Fruit fly (Drosophila melanogaster) whole organism, embryonic: ENCODE data around the gene Tbca.

Experiments
- ATbp ChIP-seq: fragments of 200-800 bp; sonication (Bioruptor generic); optimal IDR thresholded peaks from 2 replicates; lab custom pipeline; 2017; ENCODE audit warnings: missing biosample characterization, mild to moderate bottlenecking, missing genetic modification characterization, missing genetic modification reagents
- Adf1 ChIP-seq: fragments of 200-800 bp; sonication (Bioruptor generic); IDR thresholded peaks from 2 replicates; pipeline ENCODE4 v1.3.6; 2022; ENCODE audit warnings: missing biosample characterization, missing genetic modification characterization
- Aef1 ChIP-seq: fragments of 200-800 bp; sonication (Bioruptor generic); IDR thresholded peaks from 3 replicates; pipeline ENCODE4 v1.3.6; 2022; ENCODE audit warnings: missing biosample characterization, missing genetic modification characterization
- Atf3 ChIP-seq: fragments of 200-800 bp; sonication (Bioruptor generic); optimal IDR thresholded peaks from 3 replicates; lab custom pipeline; 2016; ENCODE audit warnings: missing biosample characterization, missing genetic modification characterization
- Bdp1 ChIP-seq: fragments of 200-800 bp; sonication (Bioruptor generic); optimal IDR thresholded peaks from 3 replicates; lab custom pipeline; 2016; ENCODE audit warnings: missing biosample characterization, missing genetic modification characterization
- CG10321 ChIP-seq: fragments of 200-800 bp; sonication (Bioruptor generic); IDR thresholded peaks from 2 replicates; pipeline ENCODE4 v1.3.6; 2022; ENCODE audit warnings: missing biosample characterization, missing genetic modification characterization
- CG10366 ChIP-seq: fragments of 200-800 bp; sonication (Bioruptor generic); IDR thresholded peaks from 2 replicates; pipeline ENCODE4 v1.3.6; 2022; ENCODE audit warnings: missing biosample characterization, missing genetic modification characterization
- CG10431 ChIP-seq: fragments of 200-800 bp; sonication (Bioruptor generic); optimal IDR thresholded peaks from 3 replicates; lab custom pipeline; 2018; ENCODE audit warnings: missing biosample characterization, mild to moderate bottlenecking, missing genetic modification characterization
- CG10654 ChIP-seq: fragments of 200-800 bp; sonication (Bioruptor generic); optimal IDR thresholded peaks from 2 replicates; lab custom pipeline; 2016; ENCODE audit warnings: missing biosample characterization, missing genetic modification characterization
- CG11695 ChIP-seq: fragments of 200-800 bp; sonication (Bioruptor generic); IDR thresholded peaks from 3 replicates; pipeline ENCODE4 v1.3.6; 2022; ENCODE audit warnings: missing biosample characterization, missing genetic modification characterization
- CG13424 ChIP-seq: fragments of 200-800 bp; sonication (Bioruptor generic); optimal IDR thresholded peaks from 2 replicates; lab custom pipeline; 2019; ENCODE audit warnings: missing biosample characterization, mild to moderate bottlenecking, missing genetic modification characterization, moderate library complexity
- CG14710 ChIP-seq: fragments of 200-800 bp; sonication (Bioruptor generic); optimal IDR thresholded peaks from 3 replicates; lab custom pipeline; 2019; ENCODE audit warnings: missing biosample characterization, mild to moderate bottlenecking, missing genetic modification characterization, moderate library complexity
- CG14965 ChIP-seq: fragments of 200-800 bp; sonication (Bioruptor generic); optimal IDR thresholded peaks from 2 replicates; lab custom pipeline; 2016; ENCODE audit warnings: missing biosample characterization, missing genetic modification characterization, borderline replicate concordance
- CG15011 ChIP-seq: fragments of 200-800 bp; sonication (Bioruptor generic); optimal IDR thresholded peaks from 3 replicates; lab custom pipeline; 2018; ENCODE audit warnings: missing biosample characterization, mild to moderate bottlenecking, missing genetic modification characterization
- CG15514 ChIP-seq: fragments of 200-800 bp; sonication (Bioruptor generic); optimal IDR thresholded peaks from 3 replicates; lab custom pipeline; 2017; ENCODE audit warnings: missing biosample characterization, missing genetic modification characterization, mild to moderate bottlenecking, moderate library complexity, missing genetic modification reagents
- CG17328 ChIP-seq: fragments of 200-800 bp; sonication (Bioruptor generic); IDR thresholded peaks from 2 replicates; pipeline ENCODE4 v1.3.6; 2022; ENCODE audit warnings: missing biosample characterization, missing genetic modification characterization
- CG18599 ChIP-seq: fragments of 200-800 bp; sonication (Bioruptor generic); optimal IDR thresholded peaks from 3 replicates; lab custom pipeline; 2017; ENCODE audit warnings: missing biosample characterization, missing genetic modification characterization, mild to moderate bottlenecking, moderate library complexity, missing genetic modification reagents
- CG4328 ChIP-seq: fragments of 200-800 bp; sonication (Bioruptor generic); optimal IDR thresholded peaks from 3 replicates; lab custom pipeline; 2017; ENCODE audit warnings: missing biosample characterization, missing genetic modification reagents, missing genetic modification characterization
- CG4424 ChIP-seq: fragments of 200-800 bp; sonication (Bioruptor generic); optimal IDR thresholded peaks from 3 replicates; lab custom pipeline; 2016; ENCODE audit warnings: missing biosample characterization, missing genetic modification characterization
- CG8281 ChIP-seq: fragments of 200-800 bp; sonication (Bioruptor generic); optimal IDR thresholded peaks from 2 replicates; lab custom pipeline; 2018; ENCODE audit warnings: missing biosample characterization, mild to moderate bottlenecking, missing genetic modification characterization, moderate library complexity
- Camta ChIP-seq: fragments of 200-800 bp; sonication (Bioruptor generic); optimal IDR thresholded peaks from 2 replicates; lab custom pipeline; 2016; ENCODE audit warnings: missing biosample characterization, missing genetic modification characterization
- CrebB ChIP-seq: fragments of 200-800 bp; sonication (Bioruptor generic); optimal IDR thresholded peaks from 3 replicates; lab custom pipeline; 2018; ENCODE audit warnings: missing biosample characterization, mild to moderate bottlenecking, missing genetic modification characterization
- Deaf1 ChIP-seq: fragments of 200-800 bp; optimal IDR thresholded peaks from 3 replicates; lab custom pipeline; 2019; ENCODE audit warnings: missing biosample characterization, mild to moderate bottlenecking, missing genetic modification characterization, moderate library complexity
- Dip2 ChIP-seq: fragments of 200-800 bp; sonication (Bioruptor generic); IDR thresholded peaks from 2 replicates; pipeline ENCODE4 v1.3.6; 2022; ENCODE audit warnings: missing biosample characterization, missing genetic modification characterization
- Dip3 ChIP-seq: fragments of 200-800 bp; sonication (Bioruptor generic); optimal IDR thresholded peaks from 3 replicates; lab custom pipeline; 2016; ENCODE audit warnings: missing biosample characterization, missing genetic modification characterization
- H2.0 ChIP-seq: fragments of 200-800 bp; sonication (Bioruptor generic); IDR thresholded peaks from 2 replicates; pipeline ENCODE4 v1.3.6; 2022; ENCODE audit warnings: missing biosample characterization, missing genetic modification characterization
- HHEX ChIP-seq: fragments of 200-800 bp; sonication (Bioruptor generic); optimal IDR thresholded peaks from 3 replicates; lab custom pipeline; 2017; ENCODE audit warnings: missing biosample characterization, mild to moderate bottlenecking, missing genetic modification characterization, missing genetic modification reagents
- HLH4C ChIP-seq: fragments of 200-800 bp; sonication (Bioruptor generic); IDR thresholded peaks from 3 replicates; pipeline ENCODE4 v1.3.6; 2022; ENCODE audit warnings: missing biosample characterization, missing genetic modification characterization; ENCODE audit not compliant: partially characterized antibody
- HLHmδ ChIP-seq: fragments of 200-800 bp; sonication (Bioruptor generic); optimal IDR thresholded peaks from 2 replicates; lab custom pipeline; 2018; ENCODE audit warnings: missing biosample characterization, mild to moderate bottlenecking, missing genetic modification characterization, moderate library complexity
- Hr78 ChIP-seq, 2 experiments: fragments of 200-800 bp in 1 of 2; fragments of >200 bp in 1 of 2; sonication (Bioruptor generic) in 1 of 2; optimal IDR thresholded peaks; 2 replicates each; lab custom pipeline; 2017 to 2019; ENCODE audit warnings: missing biosample characterization in 2 of 2, missing genetic modification characterization in 2 of 2, mild to moderate bottlenecking in 1 of 2, moderate library complexity in 1 of 2
- Kr ChIP-seq: fragments of 200-800 bp; sonication (Bioruptor generic); optimal IDR thresholded peaks from 2 replicates; lab custom pipeline; 2017; ENCODE audit warnings: missing biosample characterization, mild to moderate bottlenecking, missing genetic modification characterization
- Lhr ChIP-seq: fragments of 200-800 bp; sonication (Bioruptor generic); optimal IDR thresholded peaks from 3 replicates; lab custom pipeline; 2017; ENCODE audit warnings: mild to moderate bottlenecking, missing biosample characterization, missing genetic modification reagents, missing genetic modification characterization
- Med ChIP-seq: fragments of 200-800 bp; sonication (Bioruptor generic); peaks from one replicate; lab custom pipeline; 2016; ENCODE audit warnings: missing biosample characterization, missing genetic modification characterization, mild to moderate bottlenecking, inconsistent platforms, moderate library complexity
- NC2α ChIP-seq: fragments of 200-800 bp; sonication (Bioruptor generic); optimal IDR thresholded peaks from 2 replicates; lab custom pipeline; 2016; ENCODE audit warnings: missing biosample characterization, missing genetic modification characterization
- Pdp1 ChIP-seq, 2 experiments: fragments of 200-800 bp; sonication (Bioruptor generic); optimal IDR thresholded peaks; 3 replicates each; lab custom pipeline; 2016; ENCODE audit warnings: missing biosample characterization in 2 of 2, missing genetic modification characterization in 2 of 2, mild to moderate bottlenecking in 1 of 2, moderate library complexity in 1 of 2
- Stat92E ChIP-seq, 3 experiments: fragments of >200 bp in 2 of 3; fragments of 200-800 bp in 1 of 3; sonication (Bioruptor generic) in 1 of 3; optimal IDR thresholded peaks; 2 replicates each; lab custom pipeline; 2017 to 2019; ENCODE audit warnings: missing biosample characterization in 3 of 3, missing genetic modification characterization in 3 of 3, mild to moderate bottlenecking in 1 of 3, moderate library complexity in 1 of 3
- ac ChIP-seq: fragments of 200-800 bp; sonication (Bioruptor generic); optimal IDR thresholded peaks from 3 replicates; lab custom pipeline; 2017; ENCODE audit warnings: missing biosample characterization, mild to moderate bottlenecking, missing genetic modification characterization
- crp ChIP-seq, 2 experiments: fragments of 200-800 bp; sonication (Bioruptor generic); optimal IDR thresholded peaks; 2 replicates in 1 of 2; 3 replicates in 1 of 2; lab custom pipeline; 2017; ENCODE audit warnings: missing biosample characterization in 2 of 2, missing genetic modification characterization in 2 of 2, mild to moderate bottlenecking in 1 of 2, moderate library complexity in 1 of 2
- danr ChIP-seq: fragments of 200-800 bp; sonication (Bioruptor generic); IDR thresholded peaks from 2 replicates; pipeline ENCODE4 v1.3.6; 2022; ENCODE audit warnings: missing biosample characterization, missing genetic modification characterization
- dmrt99B ChIP-seq: fragments of 200-800 bp; sonication (Bioruptor generic); optimal IDR thresholded peaks from 2 replicates; lab custom pipeline; 2018; ENCODE audit warnings: missing biosample characterization, mild to moderate bottlenecking, missing genetic modification characterization, moderate library complexity
- emc ChIP-seq: fragments of 200-800 bp; sonication (Bioruptor generic); optimal IDR thresholded peaks from 2 replicates; lab custom pipeline; 2016; ENCODE audit warnings: missing biosample characterization, missing genetic modification characterization
- esg ChIP-seq: fragments of 200-800 bp; sonication (Bioruptor generic); conservative IDR thresholded peaks from 2 replicates; pipeline ENCODE4 v1.3.6; 2022; ENCODE audit warnings: missing biosample characterization, missing genetic modification characterization
- jigr1 ChIP-seq: fragments of 200-800 bp; sonication (Bioruptor generic); IDR thresholded peaks from 3 replicates; pipeline ENCODE4 v1.3.6; 2022; ENCODE audit warnings: missing biosample characterization, missing genetic modification characterization
- klu ChIP-seq: fragments of 200-800 bp; sonication (Bioruptor generic); IDR thresholded peaks from 2 replicates; pipeline ENCODE4 v1.3.6; 2022; ENCODE audit warnings: missing biosample characterization, missing genetic modification characterization
- pfk ChIP-seq: fragments of 200-800 bp; sonication (Bioruptor generic); optimal IDR thresholded peaks from 2 replicates; lab custom pipeline; 2018; ENCODE audit warnings: missing biosample characterization, mild to moderate bottlenecking, missing genetic modification characterization, moderate library complexity
- phol ChIP-seq: fragments of 200-800 bp; sonication (Bioruptor generic); optimal IDR thresholded peaks from 3 replicates; lab custom pipeline; 2018; ENCODE audit warnings: missing biosample characterization, mild to moderate bottlenecking, missing genetic modification characterization, moderate library complexity
- ranshi ChIP-seq: fragments of 200-800 bp; sonication (Bioruptor generic); IDR thresholded peaks from 2 replicates; pipeline ENCODE4 v1.3.6; 2022; ENCODE audit warnings: missing biosample characterization, missing genetic modification characterization
- tap ChIP-seq: fragments of 200-800 bp; optimal IDR thresholded peaks from 3 replicates; lab custom pipeline; 2019; ENCODE audit warnings: missing biosample characterization, mild to moderate bottlenecking, missing genetic modification characterization, moderate library complexity
- tin ChIP-seq: fragments of 200-800 bp; sonication (Bioruptor generic); optimal IDR thresholded peaks from 3 replicates; lab custom pipeline; 2016; ENCODE audit warnings: missing biosample characterization, missing genetic modification characterization
- zfh2 ChIP-seq: fragments of 200-800 bp; sonication (Bioruptor generic); optimal IDR thresholded peaks from 2 replicates; lab custom pipeline; 2016; ENCODE audit warnings: missing biosample characterization, missing genetic modification characterization

Tbca gene

DNA sequence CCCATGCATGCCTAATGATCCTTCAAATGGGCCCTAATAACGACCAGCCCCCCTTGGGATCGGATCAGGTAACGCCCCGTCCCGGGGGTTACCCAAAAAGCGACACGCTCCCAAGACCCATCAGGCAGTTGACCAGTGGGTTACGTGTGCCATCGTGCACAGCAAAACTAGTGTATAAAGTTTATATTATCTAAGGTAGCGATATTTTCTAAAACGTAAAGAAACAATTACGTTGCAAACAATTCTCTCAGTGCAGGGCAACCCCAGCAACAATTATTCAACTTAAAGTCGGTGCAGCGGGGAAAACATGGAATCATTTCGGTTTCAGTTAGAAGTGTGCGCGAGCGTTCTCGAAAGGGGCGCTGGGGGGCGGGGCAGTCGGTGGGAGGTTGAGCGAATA lies 30.7 kb upstream of the Tbca start (continued):
- no peak for TF ChIP-seq tap (tag; lab: Kevin White, UChicago)
- no peak for TF ChIP-seq HLHmδ (GFP tag; lab: Kevin White, UChicago)
- TF ChIP-seq Lhr, result no peak
- TF ChIP-seq CG15514 (GFP tag; lab: Kevin White, UChicago), result no peak
- peak; percentile 30; the same call in 1 of the 2 replicates for TF ChIP-seq CG17328 (GFP tag; lab: Robert Waterston, UW)
- TF ChIP-seq CG18599 (GFP tag; lab: Kevin White, UChicago), result no peak
- TF ChIP-seq CG10431 (GFP tag; lab: Kevin White, UChicago), result no peak
- peak in 1 of 3 experiments; percentile 42 for TF ChIP-seq Stat92E (GFP tag; optimal IDR thresholded peaks at IDR 0.05; lab: Kevin White, UChicago)
- TF ChIP-seq tin (GFP tag; lab: Kevin White, UChicago), result peak; percentile 9
- TF ChIP-seq CG4328, result no peak
- TF ChIP-seq CG13424 (tag; lab: Kevin White, UChicago), result peak; percentile 6
- TF ChIP-seq Bdp1 (GFP tag; lab: Kevin White, UChicago), result no peak
- no peak for TF ChIP-seq CG15011
- TF ChIP-seq CrebB (tag; lab: Kevin White, UChicago), result no peak
- peak; percentile 6 for TF ChIP-seq Atf3
- TF ChIP-seq ac, result no peak
- peak; percentile 32 for TF ChIP-seq phol (tag; lab: Kevin White, UChicago)
- peak in 1 of 2 experiments; percentile 47 for TF ChIP-seq Hr78 (GFP tag; optimal IDR thresholded peaks at IDR 0.05; lab: Kevin White, UChicago)
- TF ChIP-seq klu (GFP tag; lab: Robert Waterston, UW), result no peak
- no peak for TF ChIP-seq ranshi (GFP tag; lab: Robert Waterston, UW)
- no peak for TF ChIP-seq CG8281
- TF ChIP-seq CG4424 (GFP tag; lab: Kevin White, UChicago), result peak; percentile 8
- TF ChIP-seq jigr1 (GFP tag; lab: Robert Waterston, UW), result no peak
- TF ChIP-seq Pdp1 (GFP tag; optimal IDR thresholded peaks at IDR 0.05; lab: Kevin White, UChicago), result peak in 1 of 2 experiments; percentile 32
- TF ChIP-seq Adf1 (GFP tag; lab: Robert Waterston, UW), result no peak
- no peak for TF ChIP-seq Aef1 (GFP tag; lab: Robert Waterston, UW)
- no peak for TF ChIP-seq esg (GFP tag; lab: Robert Waterston, UW)
- no peak for TF ChIP-seq CG10366 (GFP tag; lab: Robert Waterston, UW)
- TF ChIP-seq Dip3 (GFP tag; lab: Kevin White, UChicago), result no peak
- no peak for TF ChIP-seq zfh2 (GFP tag; lab: Kevin White, UChicago)
- TF ChIP-seq dmrt99B (tag; lab: Kevin White, UChicago), result peak; percentile 17
- no peak for TF ChIP-seq CG10321 (GFP tag; lab: Robert Waterston, UW)
- no peak for TF ChIP-seq Kr (GFP tag; lab: Kevin White, UChicago)
- TF ChIP-seq Med (GFP tag; lab: Kevin White, UChicago), result no peak
- TF ChIP-seq ATbp (GFP tag; lab: Kevin White, UChicago), result peak; percentile 25
- no peak for TF ChIP-seq crp (GFP tag; optimal IDR thresholded peaks at IDR 0.05; lab: Kevin White, UChicago)
- no peak for TF ChIP-seq NC2α (GFP tag; lab: Kevin White, UChicago)
- TF ChIP-seq danr (GFP tag; lab: Robert Waterston, UW), result no peak
- TF ChIP-seq emc (GFP tag; lab: Kevin White, UChicago), result no peak
- TF ChIP-seq Camta (GFP tag; lab: Kevin White, UChicago), result no peak
- no peak for TF ChIP-seq CG14965 (GFP tag; lab: Kevin White, UChicago)
- TF ChIP-seq CG14710 (tag; lab: Kevin White, UChicago), result peak; percentile 38
- TF ChIP-seq HHEX (GFP tag; lab: Kevin White, UChicago), result no peak
- TF ChIP-seq pfk (GFP tag; lab: Kevin White, UChicago), result no peak
- TF ChIP-seq CG10654 (GFP tag; lab: Kevin White, UChicago), result no peak
- TF ChIP-seq HLH4C (GFP tag; lab: Robert Waterston, UW), result no peak
- TF ChIP-seq CG11695 (GFP tag; lab: Robert Waterston, UW), result 0 out of 3 replicates have a peak, but pooled peaks have one; percentile 16
- TF ChIP-seq Dip2, result no peak
- TF ChIP-seq Deaf1 (tag; lab: Kevin White, UChicago), result no peak
- TF ChIP-seq H2.0 (GFP tag; lab: Robert Waterston, UW), result no peak
